Worm (Caenorhabditis elegans): Measurements from ENCODE around the gene dct-12.

dct-12 gene

DNA sequence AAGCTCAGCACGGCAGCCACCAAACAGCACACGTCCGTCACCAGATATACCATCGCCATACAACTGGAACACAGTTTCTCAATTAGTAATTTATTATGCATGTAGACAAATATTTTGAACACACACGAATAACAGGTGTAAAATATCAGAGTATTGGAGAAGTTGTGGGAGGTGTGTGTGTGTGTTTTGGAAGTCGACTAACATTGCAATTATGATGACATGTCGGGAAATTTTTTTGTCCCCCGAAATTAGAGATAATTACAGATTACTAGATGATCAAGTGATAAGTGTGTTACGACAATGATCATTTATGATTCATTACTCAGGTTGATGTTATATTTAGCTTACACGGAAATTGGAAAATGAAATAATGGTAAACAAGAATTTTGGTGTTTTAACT lies 2.5 kb downstream of the dct-12 start, which contains the start of gene Y57A10C.8:
TSS of gene Y57A10C.8 (minus strand) at position 101 of the 400 bp plus-strand sequence.
- TF ChIP-seq med-1 (GFP tag; optimal IDR thresholded peaks at IDR 0.05; ENCODE audit: insufficient read depth) (no peak), flt-1 (GFP tag; IDR thresholded peaks at IDR 0.05) (no peak), T22C8.4 (GFP tag; IDR thresholded peaks at IDR 0.05) (no peak), klf-2 (GFP tag; conservative IDR thresholded peaks at IDR 0.05) (no peak), ztf-23 (GFP tag; IDR thresholded peaks at IDR 0.05) (no peak), cog-1 (tag; optimal IDR thresholded peaks at IDR 0.05) (no peak), ztf-29 (GFP tag; IDR thresholded peaks at IDR 0.05) (no peak), tab-1 (GFP tag; IDR thresholded peaks at IDR 0.05) (no peak), ref-1 (GFP tag; conservative IDR thresholded peaks at IDR 0.05) (no peak)

DNA sequence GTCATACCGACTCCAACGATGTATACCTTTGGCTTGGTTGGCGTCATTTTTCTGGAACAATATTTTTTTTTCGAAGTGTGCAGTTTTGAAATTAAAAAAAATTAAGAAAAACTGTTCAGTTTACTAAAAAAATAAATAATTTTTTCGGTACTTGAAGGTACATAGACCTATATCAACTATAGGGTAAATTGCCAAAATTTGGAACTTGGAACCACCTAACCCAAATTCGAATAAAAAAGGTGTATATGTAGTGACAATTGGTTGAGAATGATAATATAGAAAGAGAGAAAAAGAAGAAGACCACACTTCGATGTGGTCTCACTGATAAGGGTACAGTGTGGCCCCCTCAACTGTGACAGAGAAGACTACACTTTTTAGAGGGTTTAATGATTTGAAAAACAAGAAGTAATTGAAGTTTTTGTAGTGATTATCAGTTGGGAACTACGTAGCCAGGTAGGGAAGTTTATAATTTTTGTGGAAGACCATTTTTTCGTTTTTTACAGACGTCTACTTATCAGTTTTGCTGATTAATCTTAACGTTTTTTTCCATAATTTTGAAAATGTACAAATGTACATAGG lies 6.5 kb downstream of the dct-12 start, which contains the start of gene daf-22:
TSS of gene daf-22 (minus strand) at position 51 of the 579 bp plus-strand sequence.
- TF ChIP-seq T22C8.4 (GFP tag; IDR thresholded peaks at IDR 0.05) (no peak), cog-1 (tag; optimal IDR thresholded peaks at IDR 0.05) (no peak), flt-1 (GFP tag; IDR thresholded peaks at IDR 0.05) (no peak), med-1 (GFP tag; optimal IDR thresholded peaks at IDR 0.05; ENCODE audit: insufficient read depth) (no peak), ref-1 (GFP tag; conservative IDR thresholded peaks at IDR 0.05) (no peak), klf-2 (GFP tag; conservative IDR thresholded peaks at IDR 0.05) (no peak)

DNA sequence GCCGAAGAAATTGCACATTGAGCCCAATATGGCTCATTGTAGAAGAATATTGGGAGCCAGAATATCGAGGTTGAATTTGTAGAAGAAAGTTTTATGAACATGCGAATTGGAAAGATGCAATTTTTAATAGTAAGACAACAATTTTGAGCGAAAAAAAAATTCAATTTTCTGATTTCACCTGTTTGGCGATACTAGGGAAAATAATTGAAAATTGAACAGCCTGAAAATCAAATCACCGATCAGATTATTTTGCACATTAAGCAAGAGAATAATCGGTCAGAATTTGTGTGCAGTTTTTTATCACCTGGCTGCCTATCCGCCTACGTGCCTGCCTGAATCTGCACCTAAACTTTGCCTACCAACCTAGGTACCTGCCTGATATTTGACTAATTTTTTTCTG lies 11.8 kb downstream of the dct-12 start, which contains the start of gene sre-26:
TSS of gene sre-26 (minus strand) at position 101 of the 400 bp plus-strand sequence.
- TF ChIP-seq cog-1 (tag; optimal IDR thresholded peaks at IDR 0.05) (no peak), med-1 (GFP tag; optimal IDR thresholded peaks at IDR 0.05; ENCODE audit: insufficient read depth) (no peak), klf-2 (GFP tag; conservative IDR thresholded peaks at IDR 0.05) (no peak), ref-1 (GFP tag; conservative IDR thresholded peaks at IDR 0.05) (no peak), ztf-23 (GFP tag; IDR thresholded peaks at IDR 0.05) (no peak), tab-1 (GFP tag; IDR thresholded peaks at IDR 0.05) (no peak), ztf-29 (GFP tag; IDR thresholded peaks at IDR 0.05) (no peak), T22C8.4 (GFP tag; IDR thresholded peaks at IDR 0.05) (no peak), flt-1 (GFP tag; IDR thresholded peaks at IDR 0.05) (no peak)

DNA sequence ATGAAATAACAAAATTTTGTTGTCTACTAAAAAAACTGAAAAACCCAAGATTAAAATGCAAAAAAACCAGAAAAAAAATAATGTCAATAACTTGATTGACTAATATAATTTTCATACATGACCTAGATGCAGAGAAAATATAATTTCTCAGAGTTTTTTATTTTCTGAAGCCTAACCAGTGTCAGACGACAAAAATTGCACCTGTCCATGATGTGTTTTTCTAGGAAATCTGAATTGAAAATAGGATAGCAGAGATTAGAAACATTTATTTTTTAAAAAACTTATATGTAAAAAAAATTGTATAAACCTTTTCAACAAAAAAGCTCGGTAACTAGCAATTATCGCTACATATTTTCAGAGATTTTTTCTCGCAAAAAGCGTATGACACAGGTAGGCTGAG lies 14.3 kb downstream of the dct-12 start:
- TF ChIP-seq ztf-29 (GFP tag; IDR thresholded peaks at IDR 0.05) (no peak), tab-1 (GFP tag; IDR thresholded peaks at IDR 0.05) (no peak), med-1 (GFP tag; optimal IDR thresholded peaks at IDR 0.05; ENCODE audit: insufficient read depth) (no peak), cog-1 (tag; optimal IDR thresholded peaks at IDR 0.05) (no peak), ztf-23 (GFP tag; IDR thresholded peaks at IDR 0.05) (no peak), klf-2 (GFP tag; conservative IDR thresholded peaks at IDR 0.05) (no peak), ref-1 (GFP tag; conservative IDR thresholded peaks at IDR 0.05) (no peak), T22C8.4 (GFP tag; IDR thresholded peaks at IDR 0.05) (no peak), flt-1 (GFP tag; IDR thresholded peaks at IDR 0.05) (no peak)

DNA sequence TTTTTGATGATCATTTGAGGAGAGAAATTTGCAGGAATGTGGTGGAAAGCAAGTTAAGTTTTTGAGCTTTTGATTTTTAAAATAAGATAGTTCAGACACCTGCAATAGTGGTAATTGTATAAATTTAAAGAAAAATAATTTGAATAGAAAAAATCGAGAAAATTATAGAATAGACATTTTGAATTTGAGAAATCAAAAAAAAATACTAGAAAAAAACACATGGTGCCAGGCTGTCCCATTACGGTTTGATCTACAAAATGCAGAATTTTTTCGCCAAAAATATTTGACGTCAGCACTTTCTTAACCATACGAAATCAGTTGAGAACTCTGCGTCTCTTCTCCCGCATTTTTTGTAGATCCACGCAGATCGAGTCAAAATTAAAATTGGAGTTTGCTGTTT lies 14.7 kb downstream of the dct-12 start, which contains the start of gene sre-27:
TSS of gene sre-27 (minus strand) at position 101 of the 400 bp plus-strand sequence.
- TF ChIP-seq T22C8.4 (GFP tag; IDR thresholded peaks at IDR 0.05) (no peak), ztf-29 (GFP tag; IDR thresholded peaks at IDR 0.05) (no peak), tab-1 (GFP tag; IDR thresholded peaks at IDR 0.05) (no peak)

DNA sequence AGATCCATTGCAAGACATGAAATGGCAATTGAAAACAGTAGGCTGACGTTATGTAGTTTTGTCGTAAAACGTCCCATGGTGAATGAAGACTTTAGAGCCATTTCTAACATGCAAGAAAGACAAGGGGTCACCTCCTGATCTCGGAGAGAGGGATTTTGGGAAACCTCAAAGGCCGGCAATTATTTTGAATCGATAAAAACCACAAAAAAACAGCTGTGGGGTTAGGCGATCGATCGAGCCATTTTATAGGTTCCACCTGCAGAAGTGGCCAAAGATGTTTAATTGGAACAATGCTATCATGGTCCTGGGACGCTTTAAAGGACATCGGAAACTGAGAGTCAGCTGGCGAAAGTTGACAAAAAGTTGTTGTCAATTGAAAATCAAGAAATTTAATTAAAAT lies 17.5 kb downstream of the dct-12 start, which contains the start of gene Y57A10C.11:
TSS of gene Y57A10C.11 (minus strand) at position 101 of the 400 bp plus-strand sequence.
- TF ChIP-seq ztf-23 (GFP tag; IDR thresholded peaks at IDR 0.05): no peak
- TF ChIP-seq cog-1 (tag; optimal IDR thresholded peaks at IDR 0.05): no peak
- no peak for TF ChIP-seq ztf-29 (GFP tag; IDR thresholded peaks at IDR 0.05)
- TF ChIP-seq klf-2 (GFP tag; conservative IDR thresholded peaks at IDR 0.05): no peak
- TF ChIP-seq ref-1 (GFP tag; conservative IDR thresholded peaks at IDR 0.05): no peak

DNA sequence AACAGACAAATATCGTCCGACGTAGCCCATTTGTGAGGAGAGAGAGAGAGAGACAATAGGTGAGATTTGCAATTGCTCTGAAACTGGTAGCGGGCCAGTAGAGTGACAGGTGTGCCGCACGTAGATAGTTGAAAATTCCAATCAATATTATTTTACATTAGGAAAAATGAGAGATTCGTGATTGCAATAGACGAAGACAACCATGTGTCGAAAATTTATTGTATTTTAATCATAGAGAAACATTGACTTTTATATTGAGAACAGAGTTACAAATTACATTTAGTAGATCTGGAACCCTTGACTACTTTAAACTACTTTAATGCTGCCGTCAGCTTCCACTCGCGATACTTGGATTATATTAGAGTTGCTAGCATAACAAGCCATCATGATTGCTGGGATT lies 19.8 kb downstream of the dct-12 start, which contains the start of gene Y57A10C.1:
TSS of gene Y57A10C.1 (minus strand) at position 101 of the 400 bp plus-strand sequence.
- TF ChIP-seq cog-1 (tag; optimal IDR thresholded peaks at IDR 0.05): no peak
- no peak for TF ChIP-seq klf-2 (GFP tag; conservative IDR thresholded peaks at IDR 0.05)
- no peak for TF ChIP-seq ztf-29 (GFP tag; IDR thresholded peaks at IDR 0.05)
- no peak for TF ChIP-seq ztf-23 (GFP tag; IDR thresholded peaks at IDR 0.05)
- TF ChIP-seq T22C8.4 (GFP tag; IDR thresholded peaks at IDR 0.05): no peak
- no peak for TF ChIP-seq med-1 (GFP tag; optimal IDR thresholded peaks at IDR 0.05; ENCODE audit: insufficient read depth)
- no peak for TF ChIP-seq flt-1 (GFP tag; IDR thresholded peaks at IDR 0.05)
- no peak for TF ChIP-seq ref-1 (GFP tag; conservative IDR thresholded peaks at IDR 0.05)
- TF ChIP-seq tab-1 (GFP tag; IDR thresholded peaks at IDR 0.05): no peak

DNA sequence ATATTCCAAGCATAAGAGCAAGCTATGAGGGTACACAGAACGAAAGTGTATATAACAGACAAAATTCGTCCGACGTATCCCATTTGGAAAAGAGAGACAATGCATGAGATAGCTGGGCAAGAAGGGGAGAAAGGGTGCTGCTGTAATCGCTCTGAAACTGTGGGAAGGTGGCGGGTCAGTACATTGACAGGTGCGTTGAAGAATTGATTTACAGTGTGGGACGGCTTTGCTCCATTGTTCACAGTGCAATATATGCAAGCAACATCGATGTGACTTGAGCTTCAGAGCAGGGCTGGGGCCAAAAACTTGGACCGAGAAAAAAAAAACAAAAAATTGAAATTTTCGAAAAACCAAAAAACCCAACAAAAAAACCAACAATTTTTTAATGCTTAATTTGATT lies 22.1 kb downstream of the dct-12 start, which contains the start of gene F57G9.3:
TSS of gene F57G9.3 (minus strand) at position 101 of the 400 bp plus-strand sequence.
- TF ChIP-seq cog-1 (tag; optimal IDR thresholded peaks at IDR 0.05) (no peak), med-1 (GFP tag; optimal IDR thresholded peaks at IDR 0.05; ENCODE audit: insufficient read depth) (no peak), T22C8.4 (GFP tag; IDR thresholded peaks at IDR 0.05) (no peak), ztf-23 (GFP tag; IDR thresholded peaks at IDR 0.05) (no peak), tab-1 (GFP tag; IDR thresholded peaks at IDR 0.05) (no peak), ztf-29 (GFP tag; IDR thresholded peaks at IDR 0.05) (no peak), flt-1 (GFP tag; IDR thresholded peaks at IDR 0.05) (no peak), ref-1 (GFP tag; conservative IDR thresholded peaks at IDR 0.05) (no peak), klf-2 (GFP tag; conservative IDR thresholded peaks at IDR 0.05) (no peak)

DNA sequence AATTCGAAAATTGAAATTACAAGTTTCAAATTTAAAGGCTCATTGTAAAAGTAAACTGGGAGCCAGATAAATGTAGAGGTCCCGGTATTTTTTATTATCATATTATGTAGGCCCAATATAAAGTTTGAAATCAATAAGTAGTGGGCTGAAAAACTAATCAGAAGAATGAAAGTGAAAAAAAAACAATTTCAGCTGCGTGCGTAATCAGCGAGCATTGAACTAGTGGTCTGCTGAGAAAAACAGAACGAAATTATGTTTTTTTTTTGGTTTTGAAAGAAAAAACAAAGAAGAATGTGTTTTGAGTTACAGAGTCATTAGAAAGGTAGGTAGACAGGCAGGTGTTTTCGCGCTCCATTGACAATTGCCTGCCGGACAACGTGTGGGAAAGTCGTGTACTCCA lies 23.5 kb downstream of the dct-12 start, which contains the start of gene sre-31:
TSS of gene sre-31 (minus strand) at position 101 of the 400 bp plus-strand sequence.
- no peak for TF ChIP-seq cog-1 (tag; optimal IDR thresholded peaks at IDR 0.05)
- TF ChIP-seq klf-2 (GFP tag; conservative IDR thresholded peaks at IDR 0.05): no peak
- TF ChIP-seq ref-1 (GFP tag; conservative IDR thresholded peaks at IDR 0.05): no peak
- TF ChIP-seq tab-1 (GFP tag; IDR thresholded peaks at IDR 0.05): no peak
- no peak for TF ChIP-seq med-1 (GFP tag; optimal IDR thresholded peaks at IDR 0.05; ENCODE audit: insufficient read depth)
- TF ChIP-seq flt-1 (GFP tag; IDR thresholded peaks at IDR 0.05): no peak
- TF ChIP-seq T22C8.4 (GFP tag; IDR thresholded peaks at IDR 0.05): no peak
- TF ChIP-seq ztf-23 (GFP tag; IDR thresholded peaks at IDR 0.05): no peak
- no peak for TF ChIP-seq ztf-29 (GFP tag; IDR thresholded peaks at IDR 0.05)
